Fruit fly (Drosophila melanogaster) Kc167 (cell line): ENCODE measurements around the gene hyd.
"Not testable (repeated sequence)": the region's sequence is repeated elsewhere in the genome, so short reads cannot be mapped to it uniquely, and the experiment has no call there.

Experiments
- Myc ChIP-seq: fragments of >200 bp; optimal IDR thresholded peaks from 2 replicates; lab custom pipeline; 2017; ENCODE audit warnings: missing external identifiers
- Sin3A ChIP-seq: fragments of >200 bp; optimal IDR thresholded peaks from 2 replicates; lab custom pipeline; 2018; ENCODE audit warnings: missing external identifiers
- h ChIP-seq: fragments of >200 bp; optimal IDR thresholded peaks from 3 replicates; lab custom pipeline; 2018; ENCODE audit warnings: missing external identifiers
- insv ChIP-seq: fragments of >200 bp; optimal IDR thresholded peaks from 3 replicates; lab custom pipeline; 2018; ENCODE audit warnings: missing external identifiers
- psq ChIP-seq: fragments of >200 bp; optimal IDR thresholded peaks from 2 replicates; lab custom pipeline; 2017; ENCODE audit warnings: missing external identifiers
- ttk ChIP-seq: sonication (Bioruptor generic); optimal IDR thresholded peaks from 2 replicates; lab custom pipeline; 2017; ENCODE audit warnings: missing external identifiers

hyd gene

DNA sequence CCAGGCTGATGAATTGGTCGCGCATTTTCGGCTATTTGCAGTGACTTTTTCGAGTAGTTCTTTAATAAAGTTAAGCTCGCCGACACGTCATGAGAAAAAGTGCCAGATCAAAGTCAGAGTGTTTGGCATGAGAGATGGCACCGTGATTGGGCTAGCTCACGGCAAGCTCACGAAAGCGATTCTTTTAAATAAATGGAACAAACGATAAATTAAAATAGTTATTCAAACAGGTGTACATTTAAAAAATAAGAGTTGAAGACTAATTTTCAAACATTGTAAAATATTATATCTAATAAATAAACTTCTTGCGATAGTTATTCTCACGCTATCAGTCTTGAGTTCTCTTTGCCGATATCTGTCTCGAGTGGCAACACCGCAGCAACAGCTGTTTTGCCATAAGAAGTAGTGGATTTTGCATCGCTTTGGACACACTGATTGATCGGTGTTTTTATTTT, 32.7 kb downstream of the hyd start, which contains the start of the genes Unc-115b, p24-2 and CG32939:
Unc-115b (minus strand) TSS at position 101 of the 455 bp plus-strand sequence.
p24-2 (minus strand) TSS at position 120 of the 455 bp plus-strand sequence.
CG32939 (plus strand) TSS at position 405 of the 455 bp plus-strand sequence.
- not testable (repeated sequence) for TF ChIP-seq ttk (lab: Kevin White, UChicago); h; psq (lab: Kevin White, UChicago)

DNA sequence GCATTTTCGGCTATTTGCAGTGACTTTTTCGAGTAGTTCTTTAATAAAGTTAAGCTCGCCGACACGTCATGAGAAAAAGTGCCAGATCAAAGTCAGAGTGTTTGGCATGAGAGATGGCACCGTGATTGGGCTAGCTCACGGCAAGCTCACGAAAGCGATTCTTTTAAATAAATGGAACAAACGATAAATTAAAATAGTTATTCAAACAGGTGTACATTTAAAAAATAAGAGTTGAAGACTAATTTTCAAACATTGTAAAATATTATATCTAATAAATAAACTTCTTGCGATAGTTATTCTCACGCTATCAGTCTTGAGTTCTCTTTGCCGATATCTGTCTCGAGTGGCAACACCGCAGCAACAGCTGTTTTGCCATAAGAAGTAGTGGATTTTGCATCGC, 40.0 kb downstream of the hyd start, which contains the start of the genes eca and CG18542:
eca (minus strand) TSS at position 101 of the 400 bp plus-strand sequence.
CG18542 (plus strand) TSS at position 385 of the 400 bp plus-strand sequence.
- TF ChIP-seq psq (lab: Kevin White, UChicago); Myc (lab: Kevin White, UChicago); h: not testable (repeated sequence)

DNA sequence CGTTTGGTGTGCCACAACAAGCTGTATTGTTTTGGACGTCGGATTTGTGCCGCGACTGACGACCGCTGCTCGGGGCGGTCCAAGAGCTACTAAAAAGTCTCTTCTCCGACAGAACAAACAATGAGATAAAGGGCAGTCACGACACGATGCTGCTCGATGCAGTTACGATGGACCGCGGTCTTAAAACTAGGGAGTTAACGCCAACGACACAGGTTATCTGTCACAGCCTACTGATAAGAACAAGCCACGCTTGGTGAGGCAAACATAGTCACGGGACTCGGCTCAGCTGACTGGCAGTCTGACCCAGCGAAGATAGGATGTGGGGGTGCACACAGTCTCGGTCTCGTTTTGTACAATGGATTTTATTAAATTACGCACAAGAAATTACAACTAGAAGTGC, 41.3 kb downstream of the hyd start, which contains the start of gene CG9444:
CG9444 (minus strand) TSS at position 140 of the 400 bp plus-strand sequence.
- TF ChIP-seq ttk (lab: Kevin White, UChicago), result no peak
- no peak for TF ChIP-seq psq (lab: Kevin White, UChicago)
- TF ChIP-seq Myc (lab: Kevin White, UChicago), result no peak
- TF ChIP-seq Sin3A, result no peak
- no peak for TF ChIP-seq h
- no peak for TF ChIP-seq insv

DNA sequence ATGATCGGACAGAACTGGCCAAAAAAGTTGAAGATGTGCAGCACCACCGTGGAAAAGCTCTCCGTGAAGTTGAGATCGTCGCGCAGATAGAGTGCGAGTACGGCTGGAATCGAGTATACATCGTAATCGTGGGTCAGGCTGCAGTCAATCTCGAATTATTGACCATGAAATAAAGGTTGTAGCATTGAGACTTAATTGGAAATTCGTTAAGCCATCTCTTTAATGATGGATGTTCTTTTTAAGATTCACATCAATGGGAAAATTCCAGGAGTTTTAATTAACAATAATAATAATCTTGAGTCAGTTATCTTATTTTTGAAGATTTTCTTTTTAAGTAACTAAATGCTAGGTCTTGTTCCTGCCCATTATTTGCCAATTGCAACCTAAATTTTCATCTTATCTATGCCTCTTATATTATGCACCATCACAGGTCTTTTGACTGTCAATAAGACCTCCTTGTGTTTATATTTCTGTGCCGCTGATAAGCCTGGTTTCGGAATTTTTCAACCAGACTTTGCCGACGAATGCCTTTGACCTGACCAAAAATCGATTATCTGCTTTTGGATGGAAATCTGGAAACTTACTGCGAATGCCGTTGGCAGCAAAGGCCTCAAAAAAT, 42.2 kb downstream of the hyd start:
- no peak for TF ChIP-seq Sin3A
- TF ChIP-seq insv, result no peak
- no peak for TF ChIP-seq h
- TF ChIP-seq Myc (lab: Kevin White, UChicago), result no peak
- TF ChIP-seq psq (lab: Kevin White, UChicago), result no peak
- TF ChIP-seq ttk (lab: Kevin White, UChicago), result no peak

DNA sequence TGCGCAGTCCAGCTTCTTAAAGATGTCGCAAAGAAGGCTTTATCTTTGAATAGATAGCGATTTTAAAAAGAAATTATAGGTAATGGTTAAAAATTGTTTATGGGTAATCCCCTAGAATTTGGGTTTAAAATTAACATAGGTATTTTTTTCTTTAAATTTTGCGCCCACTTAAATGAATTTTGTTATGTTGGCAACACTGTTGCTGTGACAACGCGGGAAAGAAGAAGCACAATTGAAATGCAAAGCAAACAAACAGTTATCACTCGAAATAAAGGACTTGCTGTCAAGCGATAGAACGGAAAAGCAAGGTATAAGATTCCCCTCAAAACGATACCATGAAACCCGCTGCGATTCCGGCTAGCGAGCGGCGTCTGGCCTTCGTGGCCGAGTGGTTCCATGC, 45.7 kb downstream of the hyd start, which contains the start of gene nmdyn-D7:
nmdyn-D7 (plus strand) TSS at position 194 of the 400 bp plus-strand sequence.
- TF ChIP-seq psq (lab: Kevin White, UChicago), result no peak
- no peak for TF ChIP-seq ttk (lab: Kevin White, UChicago)
- TF ChIP-seq h, result no peak
- TF ChIP-seq Myc (lab: Kevin White, UChicago), result no peak
- TF ChIP-seq Sin3A, result no peak
- TF ChIP-seq insv, result no peak

DNA sequence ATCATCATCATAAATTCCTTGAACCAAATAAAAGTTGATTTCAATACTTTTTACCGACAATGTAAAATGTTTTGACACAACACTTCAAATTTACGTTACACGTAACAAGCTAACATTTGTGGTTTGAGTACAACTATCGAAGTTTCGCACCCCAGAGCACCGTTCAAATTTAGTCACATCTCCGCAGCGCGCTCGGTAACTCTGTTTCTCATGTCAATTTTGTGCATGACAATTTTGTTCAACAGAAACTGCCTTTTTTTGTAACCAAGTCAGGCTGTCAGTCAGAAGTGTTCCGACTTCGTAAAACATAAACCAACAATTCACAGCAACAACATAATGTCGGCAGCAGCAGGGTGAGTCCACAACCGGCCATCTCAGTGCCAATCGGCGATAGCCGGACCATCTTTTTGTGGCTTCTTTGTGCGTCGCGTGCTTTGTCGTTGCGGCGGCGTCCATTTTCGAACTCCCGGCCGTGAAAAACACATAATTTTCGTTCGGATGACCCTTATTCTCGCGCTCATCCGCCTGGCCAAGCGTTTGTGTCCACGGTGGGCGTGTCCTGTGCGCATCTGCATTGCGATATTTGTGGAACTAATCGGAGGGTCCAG, 47.6 kb downstream of the hyd start, which contains the start of gene p23:
p23 (plus strand) TSS at position 194 of the 608 bp plus-strand sequence.
- TF ChIP-seq h, result no peak
- TF ChIP-seq Sin3A, result no peak
- TF ChIP-seq ttk (lab: Kevin White, UChicago), result no peak
- TF ChIP-seq insv, result no peak
- TF ChIP-seq Myc (lab: Kevin White, UChicago), result no peak
- no peak for TF ChIP-seq psq (lab: Kevin White, UChicago)

DNA sequence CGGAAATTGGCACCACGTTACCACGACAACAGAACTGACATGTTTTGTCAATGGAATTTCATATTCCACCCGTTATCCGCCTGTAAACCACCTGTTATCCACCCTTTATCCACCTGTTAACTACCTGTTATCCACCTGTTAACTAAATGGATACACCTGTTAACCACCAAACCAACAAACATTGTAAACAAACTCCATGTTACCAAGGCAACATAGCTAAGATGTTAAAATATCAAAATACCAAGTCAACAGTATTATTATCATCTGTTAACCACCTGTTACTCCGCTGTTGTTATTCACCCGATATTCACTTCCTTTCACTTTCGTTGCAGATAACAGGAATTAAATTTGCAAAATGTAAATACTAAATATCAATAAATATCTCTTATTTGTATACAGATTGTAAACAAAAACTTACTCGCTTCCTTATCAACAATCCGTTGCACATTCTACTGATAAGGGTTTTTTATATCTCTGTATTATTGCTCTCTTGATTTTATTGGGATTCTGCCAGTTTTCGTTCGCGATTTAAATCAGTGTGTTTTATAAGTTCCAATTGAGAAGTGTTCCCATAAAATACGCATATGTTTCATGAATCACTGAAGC, 50.3 kb downstream of the hyd start, which contains the start of gene Nepl12:
Nepl12 (plus strand) TSS at position 556 of the 606 bp plus-strand sequence.
- TF ChIP-seq Myc (lab: Kevin White, UChicago) (no peak), Sin3A (no peak), psq (lab: Kevin White, UChicago) (no peak), insv (no peak), h (no peak), ttk (lab: Kevin White, UChicago) (no peak)

DNA sequence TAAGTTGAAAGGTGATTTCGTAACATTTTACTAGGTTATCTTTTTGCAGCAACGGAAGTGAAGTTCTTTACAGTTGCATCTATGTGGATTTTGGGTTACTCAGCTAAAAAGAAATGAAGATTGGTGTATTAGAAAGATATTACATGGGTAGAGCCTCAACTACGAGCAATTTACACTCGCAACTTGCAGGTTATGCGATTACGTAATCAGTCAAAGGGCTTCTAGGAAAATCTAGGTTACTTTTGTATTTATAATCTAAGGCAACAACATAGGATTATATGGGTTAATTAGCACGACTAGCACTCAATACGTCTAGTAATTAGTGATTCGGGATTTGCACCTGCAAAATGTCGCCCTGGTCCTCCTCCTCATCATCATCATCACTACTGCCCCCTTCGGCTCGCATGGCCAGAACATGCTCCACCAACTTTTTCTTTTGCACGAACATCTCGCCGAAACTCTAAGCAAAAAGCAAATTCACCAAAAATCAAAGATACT, 51.2 kb downstream of the hyd start, which contains the start of gene Dhc1:
Dhc1 (minus strand) TSS at position 448 of the 498 bp plus-strand sequence.
- TF ChIP-seq h (no peak), ttk (lab: Kevin White, UChicago) (no peak), psq (lab: Kevin White, UChicago) (no peak), Myc (lab: Kevin White, UChicago) (no peak), Sin3A (no peak), insv (no peak)

DNA sequence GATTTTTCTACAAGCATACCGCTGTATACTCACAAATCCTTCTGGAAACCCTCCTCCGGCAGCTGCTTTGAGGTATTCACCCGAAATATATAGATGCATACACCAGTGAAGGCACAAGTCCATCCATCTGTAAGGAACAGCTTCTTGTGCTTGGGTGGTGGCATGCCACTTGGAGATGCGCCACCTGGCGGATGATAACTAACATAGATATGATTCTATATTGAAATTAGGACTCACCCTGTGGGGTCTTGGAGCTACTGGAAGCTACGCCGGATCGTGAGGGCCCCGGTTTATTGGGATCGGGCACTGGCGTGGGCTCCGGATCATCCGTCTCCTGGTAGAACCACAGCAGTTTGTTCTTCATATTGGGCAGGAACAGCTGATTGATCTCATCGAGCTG, 52.2 kb downstream of the hyd start:
- TF ChIP-seq Myc (lab: Kevin White, UChicago) (no peak), h (no peak), Sin3A (no peak), insv (no peak), ttk (lab: Kevin White, UChicago) (no peak), psq (lab: Kevin White, UChicago) (no peak)

DNA sequence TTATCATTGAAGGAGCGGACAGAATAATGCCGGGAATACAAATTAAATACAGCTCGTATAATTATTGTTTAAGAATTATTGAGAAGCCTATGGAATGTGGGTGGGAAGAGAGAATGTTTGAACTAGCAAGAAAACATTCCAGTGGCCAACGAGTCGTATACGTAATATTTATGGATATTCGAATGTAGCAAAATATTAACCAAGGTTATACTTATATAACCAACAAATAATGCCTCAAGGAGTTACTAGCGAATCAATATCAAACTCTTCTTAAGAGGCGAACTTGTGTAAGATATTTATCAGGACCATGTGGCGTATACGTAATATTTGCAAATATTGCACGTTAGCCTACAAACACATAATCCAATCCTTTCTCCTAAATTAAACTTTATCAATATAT, 60.0 kb downstream of the hyd start:
- TF ChIP-seq psq (lab: Kevin White, UChicago) (no peak), Sin3A (no peak)
